Worm (Caenorhabditis elegans): ENCODE measurements around the gene C25A8.1.

DNA sequence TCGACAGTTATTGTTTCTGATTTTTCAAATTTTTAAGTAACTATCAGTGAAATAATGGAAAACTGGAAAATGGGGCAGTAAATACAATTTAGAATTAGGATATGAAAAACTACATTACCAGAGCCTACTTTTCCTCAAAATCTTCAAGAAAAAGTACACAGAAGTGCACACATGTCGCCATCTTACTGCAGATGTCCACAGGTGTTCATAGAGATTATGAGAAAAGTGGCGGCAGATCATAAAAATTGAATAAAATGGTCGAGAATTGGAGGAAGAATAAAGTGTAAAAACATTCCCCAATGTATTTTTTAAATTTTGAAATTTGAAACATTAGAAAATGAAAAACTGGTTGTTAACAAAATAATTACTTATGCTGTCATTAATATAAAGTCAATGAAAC, 13.0 kb upstream of the C25A8.1 start:
- TF ChIP-seq ZK546.5 (tag; optimal IDR thresholded peaks at IDR 0.05): no peak
- no peak for TF ChIP-seq ceh-82 (tag; optimal IDR thresholded peaks at IDR 0.05)
- TF ChIP-seq nhr-28 (tag; optimal IDR thresholded peaks at IDR 0.05): no peak
- TF ChIP-seq elt-2 (tag; optimal IDR thresholded peaks at IDR 0.05): no peak
- TF ChIP-seq ztf-11 (tag; optimal IDR thresholded peaks at IDR 0.05): no peak
- no peak for TF ChIP-seq aly-2 (tag; optimal IDR thresholded peaks at IDR 0.05)
- TF ChIP-seq zag-1 (tag; optimal IDR thresholded peaks at IDR 0.05): no peak
- TF ChIP-seq skn-1 (tag; optimal IDR thresholded peaks at IDR 0.05): no peak
- TF ChIP-seq elt-3 (tag; optimal IDR thresholded peaks at IDR 0.05): no peak
- no peak for TF ChIP-seq elt-1 (tag; optimal IDR thresholded peaks at IDR 0.05)
- TF ChIP-seq mdl-1 (tag; optimal IDR thresholded peaks at IDR 0.05): no peak
- no peak for TF ChIP-seq lsy-12 (tag; optimal IDR thresholded peaks at IDR 0.05)
